Fruit fly (Drosophila melanogaster) whole organism, embryonic: ENCODE results near the gene CG14442.

ENCODE experiments used
- Aef1 ChIP-seq: fragments of 200-800 bp; sonication (Bioruptor generic); IDR thresholded peaks from 3 replicates; pipeline ENCODE4 v1.3.6; 2022; ENCODE audit warnings: missing biosample characterization, missing genetic modification characterization
- Atf6 ChIP-seq: fragments of 200-800 bp; sonication (Bioruptor generic); IDR thresholded peaks from 2 replicates; pipeline ENCODE4 v1.3.6; 2022; ENCODE audit warnings: missing biosample characterization, missing genetic modification characterization
- B-H1 ChIP-seq: fragments of 200-800 bp; sonication (Bioruptor generic); IDR thresholded peaks from 3 replicates; pipeline ENCODE4 v1.3.6; 2022; ENCODE audit warnings: missing biosample characterization, missing genetic modification characterization
- Bdp1 ChIP-seq: fragments of 200-800 bp; sonication (Bioruptor generic); optimal IDR thresholded peaks from 3 replicates; lab custom pipeline; 2016; ENCODE audit warnings: missing biosample characterization, missing genetic modification characterization
- CG10274 ChIP-seq: fragments of 200-800 bp; sonication (Bioruptor generic); optimal IDR thresholded peaks from 3 replicates; lab custom pipeline; 2017; ENCODE audit warnings: missing biosample characterization, mild to moderate bottlenecking, missing genetic modification characterization
- CG10543 ChIP-seq: fragments of 200-800 bp; sonication (Bioruptor generic); optimal IDR thresholded peaks from 3 replicates; lab custom pipeline; 2017; ENCODE audit warnings: missing biosample characterization, mild to moderate bottlenecking, missing genetic modification characterization, moderate library complexity
- CG11456 ChIP-seq: fragments of 200-800 bp; sonication (Bioruptor generic); IDR thresholded peaks from 3 replicates; pipeline ENCODE4 v1.3.6; 2022; ENCODE audit warnings: missing biosample characterization, missing genetic modification characterization
- CG11696 ChIP-seq: fragments of 200-800 bp; sonication (Bioruptor generic); IDR thresholded peaks from 2 replicates; pipeline ENCODE4 v1.3.6; 2022; ENCODE audit warnings: missing biosample characterization, missing genetic modification characterization
- CG13775 ChIP-seq: fragments of 200-800 bp; sonication (Bioruptor generic); optimal IDR thresholded peaks from 3 replicates; lab custom pipeline; 2017; ENCODE audit warnings: missing biosample characterization, mild to moderate bottlenecking, missing genetic modification characterization
- CG14441 ChIP-seq: fragments of 200-800 bp; sonication (Bioruptor generic); IDR thresholded peaks from 2 replicates; pipeline ENCODE4 v1.3.6; 2022; ENCODE audit warnings: missing biosample characterization, missing genetic modification characterization
- CG2116 ChIP-seq: fragments of 200-800 bp; sonication (Bioruptor generic); optimal IDR thresholded peaks from 3 replicates; lab custom pipeline; 2018; ENCODE audit warnings: missing biosample characterization, mild to moderate bottlenecking, missing genetic modification characterization
- CG2120 ChIP-seq: fragments of 200-800 bp; sonication (Bioruptor generic); optimal IDR thresholded peaks from 3 replicates; lab custom pipeline; 2016; ENCODE audit warnings: missing biosample characterization, missing genetic modification characterization
- CG2712 ChIP-seq: fragments of 200-800 bp; optimal IDR thresholded peaks from 3 replicates; lab custom pipeline; 2019; ENCODE audit warnings: missing biosample characterization, mild to moderate bottlenecking, missing genetic modification characterization, moderate library complexity
- CG2875 ChIP-seq: fragments of 200-800 bp; sonication (Bioruptor generic); optimal IDR thresholded peaks from 2 replicates; lab custom pipeline; 2017; ENCODE audit warnings: missing biosample characterization, mild to moderate bottlenecking, missing genetic modification characterization, missing genetic modification reagents
- CG3407 ChIP-seq: fragments of 200-800 bp; sonication (Bioruptor generic); optimal IDR thresholded peaks from 2 replicates; lab custom pipeline; 2018; ENCODE audit warnings: missing biosample characterization, mild to moderate bottlenecking, missing genetic modification characterization
- CG4282 ChIP-seq: fragments of 200-800 bp; sonication (Bioruptor generic); optimal IDR thresholded peaks from 2 replicates; lab custom pipeline; 2016; ENCODE audit warnings: missing biosample characterization, missing genetic modification characterization
- CG7357 ChIP-seq: fragments of 200-800 bp; sonication (Bioruptor generic); IDR thresholded peaks from 3 replicates; pipeline ENCODE4 v1.3.6; 2022; ENCODE audit warnings: missing biosample characterization, missing genetic modification characterization
- CG7745 ChIP-seq: fragments of 200-800 bp; sonication (Bioruptor generic); optimal IDR thresholded peaks from 2 replicates; lab custom pipeline; 2018; ENCODE audit warnings: missing biosample characterization, mild to moderate bottlenecking, missing genetic modification characterization, moderate library complexity
- CG8089 ChIP-seq: fragments of 200-800 bp; sonication (Bioruptor generic); optimal IDR thresholded peaks from 3 replicates; lab custom pipeline; 2016; ENCODE audit warnings: missing biosample characterization, missing genetic modification characterization
- CoRest ChIP-seq: fragments of 200-800 bp; sonication (Bioruptor generic); optimal IDR thresholded peaks from 3 replicates; lab custom pipeline; 2018; ENCODE audit warnings: missing biosample characterization, mild to moderate bottlenecking, missing genetic modification characterization, moderate library complexity
- Eip74EF ChIP-seq, 2 experiments: fragments of 200-800 bp in 1 of 2; fragments of >200 bp in 1 of 2; sonication (Bioruptor generic) in 1 of 2; optimal IDR thresholded peaks; 2 replicates each; lab custom pipeline; 2017 to 2019; ENCODE audit warnings: missing biosample characterization in 2 of 2, missing genetic modification characterization in 2 of 2, mild to moderate bottlenecking in 1 of 2, moderate library complexity in 1 of 2
- Elba2 ChIP-seq: fragments of 200-800 bp; sonication (Bioruptor generic); optimal IDR thresholded peaks from 3 replicates; lab custom pipeline; 2016; ENCODE audit warnings: missing biosample characterization, missing genetic modification characterization
- Ets65A ChIP-seq: fragments of 200-800 bp; sonication (Bioruptor generic); peaks from one replicate; lab custom pipeline; 2016; ENCODE audit warnings: missing biosample characterization, missing genetic modification characterization
- Hand ChIP-seq: fragments of 200-800 bp; sonication (Bioruptor generic); optimal IDR thresholded peaks from 2 replicates; lab custom pipeline; 2017; ENCODE audit warnings: mild to moderate bottlenecking, missing biosample characterization, missing genetic modification reagents, missing genetic modification characterization
- Opbp ChIP-seq: fragments of 200-800 bp; sonication (Bioruptor generic); IDR thresholded peaks from 3 replicates; pipeline ENCODE4 v1.3.6; 2022; ENCODE audit warnings: missing biosample characterization, missing genetic modification characterization; ENCODE audit not compliant: partially characterized antibody
- Poxn ChIP-seq: fragments of 200-800 bp; sonication (Bioruptor generic); IDR thresholded peaks from 2 replicates; pipeline ENCODE4 v1.3.6; 2022; ENCODE audit warnings: missing biosample characterization, missing genetic modification characterization
- Side ChIP-seq: fragments of 200-800 bp; sonication (Bioruptor generic); optimal IDR thresholded peaks from 2 replicates; lab custom pipeline; 2016; ENCODE audit warnings: missing biosample characterization, missing genetic modification characterization
- Usf ChIP-seq: fragments of 200-800 bp; sonication (Bioruptor generic); optimal IDR thresholded peaks from 2 replicates; lab custom pipeline; 2017; ENCODE audit warnings: missing genotype, missing biosample characterization, missing genetic modification characterization
- Xrp1 ChIP-seq: fragments of 200-800 bp; sonication (Bioruptor generic); IDR thresholded peaks from 2 replicates; pipeline ENCODE4 v1.3.6; 2022; ENCODE audit warnings: missing biosample characterization, missing genetic modification characterization
- ap ChIP-seq: fragments of 200-800 bp; sonication (Bioruptor generic); IDR thresholded peaks from 2 replicates; pipeline ENCODE4 v1.3.6; 2022; ENCODE audit warnings: missing biosample characterization, missing genetic modification characterization
- cas ChIP-seq: fragments of 200-800 bp; sonication (Bioruptor generic); IDR thresholded peaks from 2 replicates; pipeline ENCODE4 v1.3.6; 2022; ENCODE audit warnings: missing biosample characterization, missing genetic modification characterization
- caup ChIP-seq: fragments of 200-800 bp; sonication (Bioruptor generic); optimal IDR thresholded peaks from 3 replicates; lab custom pipeline; 2017; ENCODE audit warnings: missing biosample characterization, mild to moderate bottlenecking, missing genetic modification characterization, moderate library complexity; ENCODE audit not compliant: severe bottlenecking
- chinmo ChIP-seq: fragments of 200-800 bp; sonication (Bioruptor generic); IDR thresholded peaks from 4 replicates; pipeline ENCODE4 v1.3.6; 2022; ENCODE audit warnings: missing biosample characterization, missing genetic modification characterization; ENCODE audit not compliant: partially characterized antibody
- ci ChIP-seq: fragments of 200-800 bp; sonication (Bioruptor generic); IDR thresholded peaks from 3 replicates; pipeline ENCODE4 v1.3.6; 2022; ENCODE audit warnings: missing biosample characterization, missing genetic modification characterization
- cwo ChIP-seq: fragments of 200-800 bp; sonication (Bioruptor generic); optimal IDR thresholded peaks from 3 replicates; lab custom pipeline; 2017; ENCODE audit warnings: missing biosample characterization, missing genetic modification characterization, mild to moderate bottlenecking, moderate library complexity, missing genetic modification reagents
- ems ChIP-seq: fragments of 200-800 bp; sonication (Bioruptor generic); optimal IDR thresholded peaks from 3 replicates; lab custom pipeline; 2016; ENCODE audit warnings: missing biosample characterization, missing genetic modification characterization
- en ChIP-seq: fragments of 200-800 bp; sonication (Bioruptor generic); optimal IDR thresholded peaks from 2 replicates; lab custom pipeline; 2016; ENCODE audit warnings: missing biosample characterization, missing genetic modification characterization
- eyg ChIP-seq: fragments of 200-800 bp; sonication (Bioruptor generic); optimal IDR thresholded peaks from 3 replicates; lab custom pipeline; 2016; ENCODE audit warnings: missing biosample characterization, missing genetic modification characterization
- fd3F ChIP-seq: fragments of 200-800 bp; sonication (Bioruptor generic); optimal IDR thresholded peaks from 2 replicates; lab custom pipeline; 2018; ENCODE audit warnings: missing biosample characterization, mild to moderate bottlenecking, missing genetic modification characterization, moderate library complexity
- gem ChIP-seq: fragments of 200-800 bp; sonication (Bioruptor generic); optimal IDR thresholded peaks from 2 replicates; lab custom pipeline; 2019; ENCODE audit warnings: missing biosample characterization, mild to moderate bottlenecking, missing genetic modification characterization, moderate library complexity
- hbn ChIP-seq: fragments of 200-800 bp; sonication (Bioruptor generic); IDR thresholded peaks from 2 replicates; pipeline ENCODE4 v1.3.6; 2022; ENCODE audit warnings: missing biosample characterization, missing genetic modification characterization; ENCODE audit not compliant: partially characterized antibody
- p53 ChIP-seq: fragments of 200-800 bp; sonication (Bioruptor generic); optimal IDR thresholded peaks from 2 replicates; lab custom pipeline; 2016; ENCODE audit warnings: missing biosample characterization, missing genetic modification characterization
- prd ChIP-seq, 3 experiments: fragments of >200 bp in 2 of 3; fragments of 200-800 bp in 1 of 3; sonication (Bioruptor generic) in 1 of 3; optimal IDR thresholded peaks in 2 of 3; IDR thresholded peaks in 1 of 3; 2 replicates in 2 of 3; 3 replicates in 1 of 3; pipeline versions ENCODE4 v1.3.6 to Lab custom; 2017 to 2022; ENCODE audit warnings: missing biosample characterization in 1 of 3, missing genetic modification characterization in 1 of 3
- pum ChIP-seq: fragments of 200-800 bp; sonication (Bioruptor generic); optimal IDR thresholded peaks from 2 replicates; lab custom pipeline; 2016; ENCODE audit warnings: missing biosample characterization, missing genetic modification characterization
- repo ChIP-seq: fragments of 200-800 bp; sonication (Bioruptor generic); optimal IDR thresholded peaks from 2 replicates; lab custom pipeline; 2016; ENCODE audit warnings: missing biosample characterization, missing genetic modification characterization
- row ChIP-seq: fragments of 200-800 bp; sonication (Bioruptor generic); IDR thresholded peaks from 3 replicates; pipeline ENCODE4 v1.3.6; 2022; ENCODE audit warnings: missing biosample characterization, missing genetic modification characterization
- sens ChIP-seq: fragments of 200-800 bp; sonication (Bioruptor generic); peaks from one replicate; lab custom pipeline; 2016; ENCODE audit warnings: missing biosample characterization, missing genetic modification characterization
- slp2 ChIP-seq: fragments of 200-800 bp; sonication (Bioruptor generic); optimal IDR thresholded peaks from 2 replicates; lab custom pipeline; 2016; ENCODE audit warnings: missing biosample characterization, missing genetic modification characterization
- so ChIP-seq: fragments of 200-800 bp; sonication (Bioruptor generic); IDR thresholded peaks from 3 replicates; pipeline ENCODE4 v1.3.6; 2022; ENCODE audit warnings: missing biosample characterization, missing genetic modification characterization
- sob ChIP-seq: fragments of 200-800 bp; sonication (Bioruptor generic); IDR thresholded peaks from 2 replicates; pipeline ENCODE4 v1.3.6; 2022; ENCODE audit warnings: missing biosample characterization, missing genetic modification characterization
- trem ChIP-seq: fragments of 200-800 bp; optimal IDR thresholded peaks from 3 replicates; lab custom pipeline; 2019; ENCODE audit warnings: missing biosample characterization, mild to moderate bottlenecking, missing genetic modification characterization, moderate library complexity
- unc-4 ChIP-seq: fragments of 200-800 bp; sonication (Bioruptor generic); IDR thresholded peaks from 2 replicates; pipeline ENCODE4 v1.3.6; 2022; ENCODE audit warnings: missing biosample characterization, missing genetic modification characterization; ENCODE audit not compliant: partially characterized antibody

The CG14442 gene

DNA sequence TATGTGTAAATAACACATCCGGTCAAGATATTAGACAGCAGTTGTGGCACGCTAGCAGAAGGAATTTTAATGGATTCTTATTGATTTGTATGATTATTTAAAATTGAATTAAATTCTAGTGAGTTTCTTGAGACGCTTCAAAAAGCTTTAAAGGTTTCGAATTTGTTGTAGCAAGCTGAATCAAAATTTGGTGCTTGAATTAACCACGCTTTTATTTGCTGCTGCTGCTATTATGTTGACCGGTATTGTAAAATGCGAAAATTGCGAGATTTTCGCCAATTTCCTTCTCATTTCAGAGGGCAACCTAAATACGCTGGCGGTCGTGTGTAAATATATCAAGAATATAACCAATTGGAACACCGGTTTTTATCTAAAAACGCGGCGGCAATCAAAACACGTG lies 48.4 kb upstream of the CG14442 start:
- TF ChIP-seq ci (GFP tag; lab: Robert Waterston, UW) (0 out of 3 replicates have a peak, but pooled peaks have one; percentile 30), CG14441 (GFP tag; lab: Robert Waterston, UW) (peak; percentile 55), Xrp1 (GFP tag; lab: Robert Waterston, UW) (peak; percentile 7; the same call in 1 of the 2 replicates), Atf6 (GFP tag; lab: Robert Waterston, UW) (0 out of 2 replicates have a peak, but pooled peaks have one; percentile 8), CG2712 (tag; lab: Kevin White, UChicago) (peak; percentile 11), CG10543 (GFP tag; lab: Kevin White, UChicago) (no peak), chinmo (GFP tag; lab: Robert Waterston, UW) (no peak), Elba2 (peak; percentile 42), cas (GFP tag; lab: Robert Waterston, UW) (no peak), cwo (GFP tag; lab: Kevin White, UChicago) (no peak), Side (GFP tag; lab: Kevin White, UChicago) (no peak), Ets65A (GFP tag; lab: Kevin White, UChicago) (peak; percentile 23), ap (GFP tag; lab: Robert Waterston, UW) (no peak), B-H1 (GFP tag; lab: Robert Waterston, UW) (no peak), repo (no peak), CG11696 (peak; percentile 69), prd (optimal IDR thresholded peaks at IDR 0.05; lab: Kevin White, UChicago) (no peak), prd (GFP tag; IDR thresholded peaks at IDR 0.05; lab: Robert Waterston, UW) (0 out of 3 replicates have a peak, but pooled peaks have one; percentile 14), trem (no peak), sob (GFP tag; lab: Robert Waterston, UW) (peak; percentile 6; the same call in 1 of the 2 replicates), Opbp (no peak), row (GFP tag; lab: Robert Waterston, UW) (peak; percentile 33; the same call in 2 of the 3 replicates), CG11456 (no peak), CG7357 (no peak), CG2120 (GFP tag; lab: Kevin White, UChicago) (peak; percentile 14), Usf (GFP tag; lab: Kevin White, UChicago) (no peak), unc-4 (GFP tag; lab: Robert Waterston, UW) (no peak), sens (GFP tag; lab: Kevin White, UChicago) (peak; percentile 49), slp2 (GFP tag; lab: Kevin White, UChicago) (no peak), hbn (no peak), gem (tag; lab: Kevin White, UChicago) (peak; percentile 11), CoRest (tag; lab: Kevin White, UChicago) (no peak)

dm6 chrX:6741184-6741586 lies 46.4 kb upstream of the CG14442 start:
- no peak for TF ChIP-seq Hand (GFP tag; lab: Kevin White, UChicago)
- no peak for TF ChIP-seq CG13775 (GFP tag; lab: Kevin White, UChicago)
- TF ChIP-seq Bdp1 (GFP tag; lab: Kevin White, UChicago): peak; percentile 47
- no peak for TF ChIP-seq CG2875 (GFP tag; lab: Kevin White, UChicago)
- TF ChIP-seq Poxn (GFP tag; lab: Robert Waterston, UW): no peak
- peak; percentile 57 for TF ChIP-seq ems (GFP tag; lab: Kevin White, UChicago)
- TF ChIP-seq CG4282 (GFP tag; lab: Kevin White, UChicago): peak; percentile 39
- TF ChIP-seq Eip74EF (GFP tag; optimal IDR thresholded peaks at IDR 0.05; lab: Kevin White, UChicago): no peak
- peak; percentile 42 for TF ChIP-seq pum (GFP tag; lab: Kevin White, UChicago)
- peak; percentile 4 for TF ChIP-seq fd3F (GFP tag; lab: Kevin White, UChicago)
- TF ChIP-seq caup (GFP tag; lab: Kevin White, UChicago): peak; percentile 18
- TF ChIP-seq so: peak; percentile 48; the same call in 1 of the 3 replicates
- TF ChIP-seq p53: peak; percentile 13
- peak; percentile 86 for TF ChIP-seq CG2116 (GFP tag; lab: Kevin White, UChicago)
- no peak for TF ChIP-seq CG8089 (GFP tag; lab: Kevin White, UChicago)
- no peak for TF ChIP-seq en (GFP tag; lab: Kevin White, UChicago)
- no peak for TF ChIP-seq CG7745
- TF ChIP-seq CG10274 (GFP tag; lab: Kevin White, UChicago): no peak
- TF ChIP-seq Aef1: peak; percentile 18; the same call in 1 of the 3 replicates
- no peak for TF ChIP-seq CG3407 (GFP tag; lab: Kevin White, UChicago)
- peak; percentile 14 for TF ChIP-seq eyg (GFP tag; lab: Kevin White, UChicago)
